Fruit fly (Drosophila melanogaster) S2 (cell line): ENCODE measurements around the gene hbt.

Experiments used
- CG8478 ChIP-seq: fragments of >200 bp; optimal IDR thresholded peaks from 2 replicates; lab custom pipeline; 2018
- CTCF ChIP-seq, 2 experiments: fragments of >200 bp; optimal IDR thresholded peaks; 2 replicates each; lab custom pipeline; 2018

hbt gene

DNA sequence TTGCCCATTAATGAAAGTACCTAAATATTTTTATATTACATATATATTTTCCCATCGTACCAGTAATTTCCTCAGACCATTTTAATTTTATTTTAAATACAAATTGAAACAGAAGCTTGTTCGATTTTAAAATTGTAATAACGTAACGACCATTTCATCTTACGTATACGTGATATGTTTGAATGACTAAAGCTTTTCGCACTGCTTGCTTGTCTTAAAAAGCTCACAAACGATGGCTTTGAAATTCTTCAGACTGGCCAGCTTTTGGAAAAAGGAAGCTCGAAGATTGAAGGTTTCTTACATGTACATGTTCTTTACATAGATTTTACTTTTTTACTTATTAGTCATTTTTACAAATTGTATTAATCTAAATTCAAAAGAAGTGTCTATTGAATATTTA is 1.8 kb upstream of the hbt start:
- TF ChIP-seq CTCF (optimal IDR thresholded peaks at IDR 0.05; lab: Kevin White, UChicago) (no peak), CG8478 (lab: Kevin White, UChicago) (no peak)

DNA sequence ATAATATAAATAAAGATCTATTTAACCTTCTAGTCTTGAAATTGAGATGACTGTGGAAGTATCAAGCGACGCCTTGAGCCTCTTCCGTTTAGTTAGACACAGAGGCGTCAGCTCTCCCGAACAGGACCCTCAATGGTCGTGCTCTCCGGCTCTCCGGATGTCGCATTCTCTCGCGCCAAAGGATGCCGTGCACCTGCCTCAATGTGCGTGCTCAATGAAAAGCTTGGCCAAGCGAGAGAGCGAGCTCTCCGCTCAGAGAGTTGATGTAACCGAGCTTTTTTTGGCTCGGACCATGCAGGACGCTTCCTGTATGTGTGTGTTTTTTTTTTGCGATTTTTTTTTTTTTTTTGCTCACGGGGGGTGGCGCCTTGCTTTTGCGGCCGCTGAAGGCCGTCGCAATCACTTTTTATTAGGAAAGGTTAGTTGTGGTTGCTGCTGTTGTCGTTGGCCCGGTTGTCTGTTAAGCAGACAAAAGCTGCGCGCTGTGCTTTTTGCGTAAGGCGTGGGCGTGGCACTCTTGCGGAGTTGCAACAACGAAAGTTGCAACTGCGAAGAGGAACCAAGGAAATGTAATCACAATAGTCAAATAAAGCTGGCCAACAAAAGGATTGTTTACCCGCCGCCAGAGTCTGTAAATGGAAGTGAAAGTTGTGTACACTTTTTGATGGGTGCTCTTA is 1.1 kb upstream of the hbt start:
- TF ChIP-seq CTCF (optimal IDR thresholded peaks at IDR 0.05; lab: Kevin White, UChicago) (no peak), CG8478 (lab: Kevin White, UChicago) (no peak)

DNA sequence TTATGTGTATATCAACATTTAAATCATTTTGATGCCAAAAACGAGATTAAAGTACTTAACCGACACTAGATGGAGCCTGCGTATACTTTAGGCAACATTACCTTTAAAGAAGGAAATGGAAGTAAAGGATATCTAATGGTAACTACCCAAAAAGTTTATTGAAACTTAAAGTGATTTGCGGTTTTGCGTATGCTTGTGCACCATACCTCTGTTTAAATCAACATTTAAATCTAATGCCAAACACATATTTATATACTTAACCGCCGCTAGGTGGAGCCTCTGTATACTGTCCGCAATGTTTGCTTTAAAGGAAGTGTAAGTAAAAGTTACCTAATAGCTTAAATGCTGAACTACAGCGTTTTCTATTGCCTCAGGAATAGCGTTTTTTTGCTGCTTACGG is 5.1 kb downstream of the hbt start:
- TF ChIP-seq CTCF (optimal IDR thresholded peaks at IDR 0.05; lab: Kevin White, UChicago) (peak; percentile 61 to 71), CG8478 (lab: Kevin White, UChicago) (no peak)

DNA sequence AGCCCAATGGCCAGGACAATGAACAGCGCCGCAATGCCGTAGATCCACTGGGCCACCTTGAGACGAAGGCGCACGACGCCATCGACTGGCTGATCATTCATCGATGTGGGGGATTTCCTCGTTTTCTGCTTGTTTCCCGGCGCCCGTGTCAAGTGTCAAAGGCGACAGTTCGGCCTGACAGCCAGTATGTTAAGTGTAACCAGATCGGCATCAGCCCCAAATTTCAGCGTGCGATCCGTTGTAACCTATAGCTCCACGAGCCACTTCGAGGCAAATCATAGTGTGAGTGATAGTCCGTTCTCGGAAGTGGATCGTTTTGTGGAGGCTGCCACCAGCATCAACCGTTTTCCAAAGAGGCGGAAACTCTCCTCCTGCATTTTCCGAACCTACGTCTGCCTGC is 24.3 kb downstream of the hbt start, which contains the start of gene CG43779:
CG43779 (minus strand) TSS at position 101 of the 400 bp plus-strand sequence.
- TF ChIP-seq CTCF (optimal IDR thresholded peaks at IDR 0.05; lab: Kevin White, UChicago) (no peak), CG8478 (lab: Kevin White, UChicago) (no peak)

DNA sequence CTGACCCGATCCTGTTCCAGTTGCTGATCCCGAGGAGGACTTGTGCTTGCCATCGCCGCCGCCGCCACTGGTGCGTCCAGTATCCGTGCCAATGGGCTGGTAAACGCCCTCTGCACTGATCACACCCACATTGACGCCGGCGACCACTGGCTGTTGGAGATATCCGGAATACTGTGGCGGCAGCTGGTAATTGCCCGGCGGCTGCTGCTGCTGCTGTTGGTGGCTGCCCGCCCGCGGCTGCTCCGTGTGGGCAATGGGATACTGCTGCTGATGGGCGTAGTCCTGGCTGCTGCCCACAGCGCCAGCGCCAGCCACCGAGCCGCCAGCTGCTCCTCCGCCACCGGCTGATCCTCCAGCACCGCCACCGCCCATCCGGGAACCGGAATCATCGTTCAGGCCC is 25.9 kb downstream of the hbt start:
- no peak for TF ChIP-seq CTCF (optimal IDR thresholded peaks at IDR 0.05; lab: Kevin White, UChicago)
- no peak for TF ChIP-seq CG8478 (lab: Kevin White, UChicago)

DNA sequence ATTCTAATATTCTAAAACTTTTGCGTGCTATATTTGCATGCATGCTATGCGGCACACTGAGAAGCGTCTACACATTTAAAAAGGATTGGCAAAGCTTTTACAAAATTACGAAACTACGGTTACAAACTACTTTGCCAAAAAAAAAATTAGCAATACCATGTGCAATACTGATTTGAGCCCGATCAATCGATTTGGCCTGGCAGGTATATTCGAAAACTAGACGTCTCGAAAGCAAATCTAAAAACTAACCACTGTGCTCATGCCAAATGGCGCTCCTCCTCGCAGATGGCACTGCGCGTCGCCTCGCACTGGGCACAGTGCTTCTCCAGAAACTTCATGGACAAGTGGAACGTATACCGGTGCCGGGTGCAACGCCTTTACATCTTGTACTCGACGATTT is 26.4 kb downstream of the hbt start, which contains the start of gene CG16825:
CG16825 (plus strand) TSS at position 301 of the 400 bp plus-strand sequence.
- TF ChIP-seq CG8478 (lab: Kevin White, UChicago) = no peak
- TF ChIP-seq CTCF (optimal IDR thresholded peaks at IDR 0.05; lab: Kevin White, UChicago) = no peak

DNA sequence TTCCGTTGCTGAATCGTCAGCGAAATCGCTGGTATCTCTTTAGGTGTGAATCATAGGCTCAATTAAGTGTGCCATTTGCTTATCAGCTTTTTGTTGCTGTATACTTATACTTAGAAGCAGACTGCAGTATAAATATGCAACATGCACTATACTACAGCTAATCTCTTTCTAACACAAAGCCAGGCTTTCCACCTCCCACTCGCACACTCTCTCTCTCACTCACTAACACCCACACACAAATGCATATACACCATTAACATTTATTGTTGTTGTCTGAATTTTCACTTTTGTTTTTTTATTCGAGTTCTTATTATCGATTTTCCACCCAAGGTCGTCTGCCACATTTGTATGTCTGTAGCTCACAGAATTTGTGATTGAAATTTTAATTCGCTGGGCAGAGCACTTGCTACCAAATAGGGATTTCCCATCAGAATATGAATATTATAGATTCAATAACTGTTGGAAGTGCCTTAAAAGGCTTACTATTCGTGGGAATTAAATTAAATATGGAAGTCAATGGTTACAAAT is 34.2 kb downstream of the hbt start:
- TF ChIP-seq CTCF (optimal IDR thresholded peaks at IDR 0.05; lab: Kevin White, UChicago) (no peak), CG8478 (lab: Kevin White, UChicago) (no peak)

DNA sequence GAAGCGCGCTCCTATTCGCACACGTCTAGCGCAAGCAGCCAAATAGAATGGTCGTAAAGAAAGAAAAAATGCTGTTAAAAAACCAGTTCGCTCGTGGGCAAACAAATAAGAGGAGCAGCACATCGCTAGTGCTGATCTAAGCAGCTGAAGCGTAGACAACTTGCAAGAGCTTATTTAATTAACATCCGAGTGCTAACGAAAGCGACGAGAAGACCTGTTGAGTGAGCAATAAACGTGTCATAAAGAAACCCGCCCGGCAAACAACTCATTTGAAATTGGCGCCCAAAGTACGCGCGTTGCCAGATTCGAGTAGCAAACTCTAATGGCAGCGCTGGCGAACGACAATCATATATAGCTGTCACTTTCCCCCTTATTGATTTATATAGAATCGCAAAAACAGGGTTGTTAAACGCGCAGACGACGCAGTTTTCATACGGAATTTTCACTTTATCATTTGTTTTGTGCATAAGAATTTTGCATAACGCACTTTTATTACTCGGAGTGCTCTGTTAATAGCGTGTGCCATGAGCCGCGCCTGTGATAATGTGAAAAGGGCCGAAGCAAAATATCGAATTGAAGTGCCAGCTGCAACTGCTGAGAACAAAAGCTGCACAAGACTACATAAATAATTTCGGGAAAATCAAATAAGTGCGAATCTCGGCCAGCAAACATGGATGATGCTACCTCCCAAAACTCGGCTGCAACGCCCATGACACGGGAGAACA is 34.8 kb downstream of the hbt start:
- TF ChIP-seq CTCF (optimal IDR thresholded peaks at IDR 0.05; lab: Kevin White, UChicago) (peak; percentile 35 to 42), CG8478 (lab: Kevin White, UChicago) (no peak)

DNA sequence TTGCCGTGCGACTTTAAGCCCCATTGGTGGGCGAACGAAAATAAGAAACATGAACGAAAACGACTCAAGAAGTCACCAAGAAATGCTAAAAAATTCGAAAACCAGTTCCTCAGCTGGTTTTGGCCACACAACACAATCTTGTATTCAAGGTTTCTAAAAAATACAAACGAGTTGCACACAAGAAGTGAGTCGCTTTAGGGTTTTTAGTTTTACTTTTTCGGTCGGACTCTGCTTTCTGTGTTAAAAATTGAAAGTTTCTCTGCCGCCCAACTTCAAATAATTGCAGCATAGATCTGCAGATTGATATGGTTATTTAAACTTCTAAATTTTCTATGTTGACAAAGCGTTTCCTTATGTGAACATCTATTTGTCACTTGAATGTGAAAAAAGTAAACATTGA is 38.3 kb downstream of the hbt start, which contains the start of gene CG16824:
CG16824 (plus strand) TSS at position 384 of the 400 bp plus-strand sequence.
- TF ChIP-seq CTCF (optimal IDR thresholded peaks at IDR 0.05; lab: Kevin White, UChicago) (no peak), CG8478 (lab: Kevin White, UChicago) (no peak)

DNA sequence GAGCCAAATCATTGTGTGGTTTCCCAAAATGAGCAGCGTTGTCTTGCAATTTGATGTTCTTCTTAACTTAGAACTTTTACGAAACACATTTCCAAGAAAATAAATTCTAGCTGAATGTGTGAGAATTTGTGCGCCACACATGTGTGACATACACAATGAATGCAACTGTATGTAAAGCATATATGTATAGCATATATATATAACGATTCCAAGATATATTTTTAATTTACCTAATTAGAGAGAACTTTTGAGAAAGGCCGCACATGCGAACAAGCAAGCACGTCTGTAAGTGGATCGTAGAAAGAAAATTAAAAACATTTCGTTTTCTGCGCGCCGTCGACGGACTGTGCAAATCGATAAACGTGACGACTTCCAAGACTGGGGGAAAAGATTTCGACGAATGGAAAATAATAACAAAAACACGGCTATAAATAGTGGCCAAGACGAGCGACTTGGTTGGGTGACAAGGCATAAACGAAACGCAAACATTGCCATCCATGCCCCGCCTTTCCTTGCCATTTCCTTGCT is 38.9 kb downstream of the hbt start:
- no peak for TF ChIP-seq CTCF (optimal IDR thresholded peaks at IDR 0.05; lab: Kevin White, UChicago)
- TF ChIP-seq CG8478 (lab: Kevin White, UChicago) = no peak

DNA sequence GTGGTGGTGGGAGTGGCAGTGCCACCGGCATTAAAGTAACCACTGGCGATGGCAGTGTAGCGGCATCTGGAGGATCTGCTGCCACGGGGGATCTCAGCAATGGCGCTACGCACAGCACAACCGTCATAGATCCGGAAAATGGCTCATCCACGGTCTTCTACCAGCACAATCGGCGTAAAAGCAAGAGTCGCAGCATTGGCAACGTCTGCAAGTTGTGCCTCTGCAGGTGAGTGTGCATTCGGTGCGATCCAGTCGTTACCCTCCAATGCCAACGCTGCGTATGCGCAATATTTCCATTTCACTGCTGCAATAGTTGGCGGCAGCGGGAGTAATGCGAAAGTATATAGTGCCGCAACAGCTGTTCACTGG is 39.9 kb downstream of the hbt start:
- TF ChIP-seq CG8478 (lab: Kevin White, UChicago) (no peak), CTCF (optimal IDR thresholded peaks at IDR 0.05; lab: Kevin White, UChicago) (no peak)

DNA sequence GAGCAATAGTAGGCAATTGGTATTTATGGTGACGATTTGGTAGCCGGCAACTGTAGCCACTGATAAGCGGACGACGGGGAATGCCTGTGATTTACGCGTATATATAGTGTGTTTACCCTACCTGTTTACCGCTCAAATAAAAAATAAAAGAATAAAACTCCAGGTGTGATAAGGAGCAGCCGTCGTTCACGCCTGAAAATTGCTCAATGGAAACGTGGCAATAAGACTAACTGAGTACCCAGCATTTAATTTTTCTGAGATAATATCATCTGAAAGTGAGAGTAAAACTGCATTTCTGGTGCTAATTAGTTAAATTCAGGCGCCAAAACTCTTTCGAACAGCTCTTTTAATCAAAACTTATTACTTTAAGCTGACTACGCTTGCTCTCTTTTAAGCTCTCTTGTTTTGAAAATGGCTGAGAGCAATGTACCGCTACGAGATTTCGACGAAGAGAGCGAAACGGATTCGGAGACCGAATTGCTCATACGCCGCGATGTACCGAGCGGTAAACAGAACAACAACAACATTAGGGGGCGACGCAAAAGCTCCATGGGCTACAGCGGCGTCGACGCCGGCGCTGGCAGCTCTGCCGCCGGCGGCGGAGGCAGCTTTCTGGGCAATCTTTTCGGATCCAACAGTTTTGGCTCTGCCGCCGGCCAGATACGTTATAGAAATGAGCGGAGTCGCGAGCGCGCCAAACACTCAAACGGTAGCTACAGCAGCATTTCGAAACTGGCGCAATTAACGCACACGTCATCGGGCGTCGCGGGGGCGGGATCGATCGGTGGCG is 40.5 kb downstream of the hbt start:
- TF ChIP-seq CTCF (optimal IDR thresholded peaks at IDR 0.05; lab: Kevin White, UChicago) = no peak
- TF ChIP-seq CG8478 (lab: Kevin White, UChicago) = no peak

DNA sequence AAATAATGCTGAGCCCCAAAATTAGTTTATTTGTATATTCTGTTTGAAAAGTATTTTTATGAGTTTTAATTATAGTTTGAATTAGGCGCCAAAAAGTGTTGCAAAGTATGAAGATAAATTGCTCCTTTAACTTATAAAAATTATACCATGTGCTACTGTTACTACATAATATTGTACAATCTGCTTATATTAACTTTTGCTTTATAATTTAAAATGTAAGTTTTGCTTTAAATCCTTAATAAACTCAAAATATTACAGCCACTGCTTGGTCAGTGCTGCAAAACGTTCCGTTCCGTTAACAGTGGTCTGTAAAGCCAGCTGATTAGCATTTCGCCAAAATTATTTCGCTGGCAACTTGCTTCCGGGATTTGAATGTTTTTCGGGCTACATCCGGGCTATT is 41.2 kb downstream of the hbt start, which contains the start of gene CG31729:
CG31729 (plus strand) TSS at position 309 of the 400 bp plus-strand sequence.
- no peak for TF ChIP-seq CG8478 (lab: Kevin White, UChicago)
- no peak for TF ChIP-seq CTCF (optimal IDR thresholded peaks at IDR 0.05; lab: Kevin White, UChicago)

DNA sequence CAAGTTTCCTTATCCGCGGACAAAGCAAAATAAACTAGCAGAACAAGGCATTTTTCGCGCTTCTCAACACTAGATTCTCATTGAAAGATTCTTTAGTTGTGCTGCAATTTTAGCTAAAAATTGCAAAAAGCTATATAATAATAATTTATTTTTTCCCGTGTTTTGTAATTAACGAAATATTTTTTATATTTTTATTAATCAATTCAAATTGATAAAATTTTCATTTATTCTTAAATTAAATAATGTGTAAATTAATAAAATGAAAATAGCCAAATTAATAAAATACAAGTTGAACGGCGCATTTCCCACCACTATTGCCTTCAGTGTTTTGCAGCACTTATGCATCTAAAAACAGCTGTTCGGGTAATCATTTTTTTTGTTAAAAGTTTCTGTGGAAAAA is 44.5 kb downstream of the hbt start, which contains the start of the genes Drep4 and Uvrag:
Drep4 (minus strand) TSS at position 7 of the 400 bp plus-strand sequence.
Uvrag (plus strand) TSS at position 322 of the 400 bp plus-strand sequence.
- TF ChIP-seq CG8478 (lab: Kevin White, UChicago) (no peak), CTCF (optimal IDR thresholded peaks at IDR 0.05; lab: Kevin White, UChicago) (no peak)
